Worm (Caenorhabditis elegans) whole organism, young adult: ENCODE data around the gene C26E6.12.

Experiments
- egl-18 ChIP-seq: fragments of 200-800 bp; sonication (Bioruptor generic); IDR thresholded peaks from 2 replicates; pipeline ENCODE4 v1.3.6; 2022; ENCODE audit warnings: missing genetic modification reagents, missing genetic modification characterization, missing compliant biosample characterization
- fkh-3 ChIP-seq: sonication (generic microtip); optimal IDR thresholded peaks from 2 replicates; lab custom pipeline; 2016; ENCODE audit warnings: mild to moderate bottlenecking, missing genetic modification characterization, missing compliant biosample characterization
- let-526 ChIP-seq: fragments of 200-800 bp; sonication (Bioruptor generic); IDR thresholded peaks from 2 replicates; pipeline ENCODE4 v1.3.6; 2022; ENCODE audit warnings: missing genetic modification reagents, missing genetic modification characterization, missing compliant biosample characterization
- lin-35 ChIP-seq, 3 experiments: fragments of 150-350 bp in 2 of 3; sonication (generic microtip) in 1 of 3; optimal IDR thresholded peaks; 2 replicates each; lab custom pipeline; 2014 to 2018; ENCODE audit warnings: missing biosample characterization in 3 of 3, missing genetic modification characterization in 3 of 3, missing genetic modification reagents in 3 of 3
- lir-1 ChIP-seq: fragments of 200-800 bp; sonication (Bioruptor generic); conservative IDR thresholded peaks from 2 replicates; pipeline ENCODE4 v1.3.6; 2022; ENCODE audit warnings: missing genetic modification reagents, missing genetic modification characterization, missing compliant biosample characterization
- mcd-1 ChIP-seq: fragments of 200-800 bp; sonication (Bioruptor generic); IDR thresholded peaks from 2 replicates; pipeline ENCODE4 v1.3.6; 2022; ENCODE audit warnings: missing genetic modification reagents, missing genetic modification characterization, missing compliant biosample characterization
- nfya-2 ChIP-seq: fragments of 200-800 bp; sonication (Bioruptor generic); IDR thresholded peaks from 2 replicates; pipeline ENCODE4 v1.3.6; 2022; ENCODE audit warnings: missing genetic modification reagents, missing genetic modification characterization, missing compliant biosample characterization
- nhr-27 ChIP-seq: fragments of 200-800 bp; sonication (Bioruptor generic); optimal IDR thresholded peaks from 2 replicates; lab custom pipeline; 2018; ENCODE audit warnings: mild to moderate bottlenecking, missing genetic modification characterization, moderate library complexity, missing compliant biosample characterization
- tbx-9 ChIP-seq: sonication (generic microtip); optimal IDR thresholded peaks from 2 replicates; lab custom pipeline; 2016; ENCODE audit warnings: borderline replicate concordance, missing genetic modification characterization, inconsistent platforms, missing compliant biosample characterization
- unc-62 ChIP-seq: fragments of 150-350 bp; optimal IDR thresholded peaks from 2 replicates; lab custom pipeline; 2014; ENCODE audit warnings: missing biosample characterization, missing genetic modification reagents, missing genetic modification characterization
- ztf-28 ChIP-seq: fragments of 200-800 bp; sonication (Bioruptor generic); IDR thresholded peaks from 2 replicates; pipeline ENCODE4 v1.3.6; 2022; ENCODE audit warnings: missing genetic modification reagents, missing genetic modification characterization, missing compliant biosample characterization

DNA sequence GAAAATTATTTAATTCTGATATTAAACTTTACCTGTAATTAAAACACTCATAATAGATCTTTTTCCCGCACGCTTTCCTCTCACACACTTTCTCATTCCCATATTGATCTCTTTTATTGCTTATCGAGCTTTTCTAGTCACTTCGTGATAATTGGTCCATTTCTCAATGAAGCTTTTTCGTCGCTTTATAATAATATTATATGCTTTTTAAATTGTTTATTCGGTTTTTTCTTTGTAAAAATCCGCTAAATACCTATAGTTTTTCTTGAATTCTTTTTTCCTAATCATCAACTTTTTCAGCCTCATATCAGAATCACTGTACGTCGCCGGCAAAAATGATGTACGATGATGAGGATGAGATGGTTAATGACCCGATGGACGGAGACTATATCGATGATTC is 7.2 kb upstream of the C26E6.12 start, which contains the start of gene rpb-2:
- TF ChIP-seq tbx-9 (tag; lab: Kevin White, UChicago) (no peak), lin-35 (GFP tag; optimal IDR thresholded peaks at IDR 0.05; lab: Kevin White, UChicago) (no peak), unc-62 (GFP tag; lab: Kevin White, UChicago) (no peak), nfya-2 (GFP tag; lab: Robert Waterston, UW) (no peak), let-526 (no peak), lir-1 (GFP tag; lab: Robert Waterston, UW) (no peak), nhr-27 (tag; lab: Kevin White, UChicago) (no peak), ztf-28 (GFP tag; lab: Robert Waterston, UW) (no peak), egl-18 (GFP tag; lab: Robert Waterston, UW) (no peak), mcd-1 (GFP tag; lab: Robert Waterston, UW) (no peak), fkh-3 (no peak)
